Worm (Caenorhabditis elegans): ENCODE measurements around the gene C46G7.2.

C46G7.2 gene

ce11 chrIV:5990503-5990902, 24.5 kb upstream of the C46G7.2 start:
- TF ChIP-seq F16B12.6 (tag; optimal IDR thresholded peaks at IDR 0.05): no peak
- TF ChIP-seq efl-1 (optimal IDR thresholded peaks at IDR 0.05): no peak
- peak in 1 of 2 experiments; percentile 90 for TF ChIP-seq efl-1 (GFP tag; optimal IDR thresholded peaks at IDR 0.05 in 1 of 2)

ce11 chrIV:6005655-6006054, 9.3 kb upstream of the C46G7.2 start:
- TF ChIP-seq swsn-7 (tag; optimal IDR thresholded peaks at IDR 0.05): no peak
- TF ChIP-seq mep-1 (tag; optimal IDR thresholded peaks at IDR 0.05): no peak
- no peak for TF ChIP-seq zip-4 (GFP tag; optimal IDR thresholded peaks at IDR 0.05)
- TF ChIP-seq nhr-47 (tag; optimal IDR thresholded peaks at IDR 0.05): no peak
- TF ChIP-seq sox-4 (tag; optimal IDR thresholded peaks at IDR 0.05): no peak
- no peak for TF ChIP-seq ceh-63 (GFP tag; optimal IDR thresholded peaks at IDR 0.05)
- TF ChIP-seq lir-3 (tag; optimal IDR thresholded peaks at IDR 0.05; ENCODE audit: poor library complexity): no peak
- no peak for TF ChIP-seq nhr-19 (GFP tag; conservative IDR thresholded peaks at IDR 0.05)
- TF ChIP-seq mab-9 (GFP tag; IDR thresholded peaks at IDR 0.05): no peak
- no peak for TF ChIP-seq nhr-71 (tag; optimal IDR thresholded peaks at IDR 0.05)
- no peak for TF ChIP-seq xbp-1 (tag; optimal IDR thresholded peaks at IDR 0.05)
- TF ChIP-seq irx-1 (tag; optimal IDR thresholded peaks at IDR 0.05): no peak
- no peak for TF ChIP-seq pax-3 (tag; optimal IDR thresholded peaks at IDR 0.05)
- no peak for TF ChIP-seq ces-1 (GFP tag; optimal IDR thresholded peaks at IDR 0.05)
- no peak for TF ChIP-seq elt-2 (tag; optimal IDR thresholded peaks at IDR 0.05)
- no peak for TF ChIP-seq C16A3.4 (tag; optimal IDR thresholded peaks at IDR 0.05)
- no peak for TF ChIP-seq rnt-1 (tag; optimal IDR thresholded peaks at IDR 0.05)

DNA sequence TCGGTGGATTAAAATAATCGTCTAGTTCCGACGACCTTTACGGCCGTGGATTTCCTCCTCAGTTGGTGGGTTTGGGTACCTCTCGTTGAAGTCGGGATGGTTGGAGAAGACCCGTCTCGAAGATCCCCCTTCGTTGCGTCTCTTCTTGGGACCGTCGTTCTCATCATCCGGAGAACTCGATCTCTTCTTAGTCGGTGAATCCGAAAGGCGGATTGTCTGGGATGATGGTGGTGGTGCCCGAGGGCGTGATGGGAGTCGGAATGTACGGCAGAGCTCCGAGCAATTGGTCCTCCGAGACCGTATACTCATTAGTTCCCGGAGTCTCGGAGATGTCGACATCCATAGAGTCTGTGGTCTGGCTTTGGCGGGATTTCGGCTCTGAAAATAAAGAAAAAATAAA, 4.7 kb upstream of the C46G7.2 start:
- TF ChIP-seq ets-5 (GFP tag; IDR thresholded peaks at IDR 0.05) (no peak), C16A3.4 (tag; optimal IDR thresholded peaks at IDR 0.05) (no peak), nhr-237 (tag; optimal IDR thresholded peaks at IDR 0.05) (no peak), lsy-2 (tag; optimal IDR thresholded peaks at IDR 0.05) (no peak), jun-1 (tag; optimal IDR thresholded peaks at IDR 0.05) (no peak)

DNA sequence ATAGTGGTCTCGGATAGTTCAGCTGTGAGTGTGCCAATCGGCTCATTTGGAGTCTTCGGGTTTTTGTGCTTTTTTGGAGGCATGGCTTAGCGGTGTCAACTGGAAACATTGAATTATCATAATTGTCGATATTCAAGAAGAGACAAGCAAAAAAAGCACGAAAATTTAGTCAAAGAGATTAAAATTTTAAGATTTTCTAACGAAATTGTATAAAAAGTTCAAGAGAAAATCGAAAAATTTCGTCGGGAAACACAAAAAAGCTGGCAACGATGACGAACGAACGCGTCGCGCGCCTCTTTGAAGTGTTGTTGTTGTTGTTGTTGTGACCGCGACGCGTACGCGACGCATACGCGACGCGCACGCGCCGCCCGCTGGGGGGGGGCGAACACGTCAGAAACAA, 3.5 kb upstream of the C46G7.2 start, which contains the start of gene C46G7.5:
Gene C46G7.5, minus strand, starts transcription at position 101 of the 400 bp plus-strand sequence.
- TF ChIP-seq vab-15 (tag; optimal IDR thresholded peaks at IDR 0.05): no peak
- TF ChIP-seq skn-1 (tag; optimal IDR thresholded peaks at IDR 0.05): no peak
- no peak for TF ChIP-seq mdl-1 (tag; optimal IDR thresholded peaks at IDR 0.05)
- no peak for TF ChIP-seq hpl-2 (GFP tag; optimal IDR thresholded peaks at IDR 0.05)
- TF ChIP-seq elt-2 (tag; optimal IDR thresholded peaks at IDR 0.05): no peak
- no peak for TF ChIP-seq unc-130 (tag; optimal IDR thresholded peaks at IDR 0.05)
- no peak for TF ChIP-seq efl-1 (optimal IDR thresholded peaks at IDR 0.05)
- no peak for TF ChIP-seq efl-1 (GFP tag; optimal IDR thresholded peaks at IDR 0.05 in 1 of 2)
- no peak for TF ChIP-seq pag-3 (tag; optimal IDR thresholded peaks at IDR 0.05; ENCODE audit: borderline replicate concordance, insufficient read depth)

DNA sequence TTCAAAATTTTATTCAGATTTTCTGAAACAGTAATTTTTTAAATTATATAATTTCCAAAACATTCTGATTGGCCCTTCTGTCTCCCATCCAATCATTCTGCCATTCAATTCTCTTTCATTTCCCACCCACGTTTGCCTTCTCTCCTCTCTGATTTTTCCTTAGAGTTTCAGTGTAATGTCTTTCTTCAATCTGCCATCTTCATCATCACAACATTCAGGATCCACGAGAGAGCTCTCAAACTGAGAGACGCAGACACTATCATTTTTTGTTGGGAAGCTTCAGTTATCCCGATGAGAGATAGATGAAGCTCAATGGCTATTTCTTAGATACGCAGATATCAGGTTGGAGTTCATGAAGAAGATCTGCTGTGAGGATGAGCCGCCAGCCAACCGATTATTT, 1.1 kb upstream of the C46G7.2 start:
- TF ChIP-seq snpc-4 (tag; optimal IDR thresholded peaks at IDR 0.05) (no peak), ceh-90 (tag; optimal IDR thresholded peaks at IDR 0.05) (no peak), lsy-2 (tag; optimal IDR thresholded peaks at IDR 0.05) (no peak), nhr-12 (tag; optimal IDR thresholded peaks at IDR 0.05) (no peak), nhr-71 (tag; optimal IDR thresholded peaks at IDR 0.05) (peak; percentile 65), rnt-1 (tag; optimal IDR thresholded peaks at IDR 0.05) (peak; percentile 84), lin-15B (tag; optimal IDR thresholded peaks at IDR 0.05) (no peak), lin-35 (GFP tag; optimal IDR thresholded peaks at IDR 0.05) (no peak), lin-13 (GFP tag; optimal IDR thresholded peaks at IDR 0.05) (no peak), efl-3 (GFP tag; optimal IDR thresholded peaks at IDR 0.05) (no peak), nhr-76 (tag; optimal IDR thresholded peaks at IDR 0.05) (no peak), unc-98 (GFP tag; IDR thresholded peaks at IDR 0.05) (no peak), C04F5.9 (tag; optimal IDR thresholded peaks at IDR 0.05) (no peak), aly-2 (tag; optimal IDR thresholded peaks at IDR 0.05) (no peak), Y116A8C.19 (tag; optimal IDR thresholded peaks at IDR 0.05; ENCODE audit: borderline replicate concordance) (no peak), C34B4.2 (tag; optimal IDR thresholded peaks at IDR 0.05) (no peak), nhr-77 (tag; optimal IDR thresholded peaks at IDR 0.05) (no peak), nhr-20 (tag; optimal IDR thresholded peaks at IDR 0.05) (no peak), ceh-82 (tag; optimal IDR thresholded peaks at IDR 0.05) (no peak), F16B12.6 (tag; optimal IDR thresholded peaks at IDR 0.05) (no peak), hlh-17 (GFP tag; optimal IDR thresholded peaks at IDR 0.05; ENCODE audit: borderline replicate concordance) (no peak)
